Worm (Caenorhabditis elegans): ENCODE data around the gene C34B4.5.

- TF ChIP-seq T22C8.4 (GFP tag; IDR thresholded peaks at IDR 0.05) (no peak), flt-1 (GFP tag; IDR thresholded peaks at IDR 0.05) (no peak), tab-1 (GFP tag; IDR thresholded peaks at IDR 0.05) (no peak)
Observed at ce11 chrV:13071052-13071451, 24.7 kb upstream of the C34B4.5 start, which contains the start of gene C34B4.3.

All from whole organism, midembryonic.